Fruit fly (Drosophila melanogaster): ENCODE results near the gene AP-1gamma.
A peak's percentile ranks its signal among the peaks of the same experiment; 100 is the strongest.

The AP-1gamma gene

dm6 chrX:9134922-9135453 is 26.5 kb downstream of the AP-1gamma start, which contains the start of gene fend (continued):
- no peak for TF ChIP-seq gsb-n (tag; optimal IDR thresholded peaks at IDR 0.05)
- no peak for TF ChIP-seq CG14441 (GFP tag; IDR thresholded peaks at IDR 0.05)
- TF ChIP-seq Aef1 (GFP tag; IDR thresholded peaks at IDR 0.05) = peak; percentile 33; the same call in 2 of the 3 replicates
- TF ChIP-seq CG3065 (GFP tag; optimal IDR thresholded peaks at IDR 0.05) = no peak
- TF ChIP-seq ara (GFP tag; IDR thresholded peaks at IDR 0.05) = no peak
- peak; percentile 28; the same call in 1 of the 2 replicates for TF ChIP-seq CG32532 (GFP tag; IDR thresholded peaks at IDR 0.05)
- no peak for TF ChIP-seq CG5953 (GFP tag; IDR thresholded peaks at IDR 0.05)
- no peak for TF ChIP-seq jing (GFP tag; optimal IDR thresholded peaks at IDR 0.05)
- TF ChIP-seq Ada2b (GFP tag; IDR thresholded peaks at IDR 0.05) = no peak
- TF ChIP-seq ttk (GFP tag; IDR thresholded peaks at IDR 0.05) = no peak
- no peak for TF ChIP-seq CG11085 (GFP tag; IDR thresholded peaks at IDR 0.05)
- peak; percentile 0 for TF ChIP-seq Hand (GFP tag; optimal IDR thresholded peaks at IDR 0.05)
- TF ChIP-seq lmd (GFP tag; IDR thresholded peaks at IDR 0.05) = peak; percentile 29; the same call in 1 of the 2 replicates
- no peak for TF ChIP-seq CG18476 (GFP tag; optimal IDR thresholded peaks at IDR 0.05)
- no peak for TF ChIP-seq sd (tag; optimal IDR thresholded peaks at IDR 0.05)
- TF ChIP-seq Hsf (GFP tag; optimal IDR thresholded peaks at IDR 0.05) = peak; percentile 4
- peak; percentile 11 for TF ChIP-seq CG11723 (GFP tag; optimal IDR thresholded peaks at IDR 0.05)
- TF ChIP-seq zf30C (GFP tag; optimal IDR thresholded peaks at IDR 0.05) = peak; percentile 42
- peak; percentile 10 for TF ChIP-seq unpg (GFP tag; optimal IDR thresholded peaks at IDR 0.05)
- no peak for TF ChIP-seq CG32772 (GFP tag; IDR thresholded peaks at IDR 0.05)
- no peak for TF ChIP-seq CG3995 (GFP tag; optimal IDR thresholded peaks at IDR 0.05)
- TF ChIP-seq esg (GFP tag; conservative IDR thresholded peaks at IDR 0.05) = 0 out of 2 replicates have a peak, but pooled peaks have one; percentile 11
- peak; percentile 6 for TF ChIP-seq Sox102F (GFP tag; optimal IDR thresholded peaks at IDR 0.05)
- TF ChIP-seq HLH4C (GFP tag; IDR thresholded peaks at IDR 0.05; ENCODE audit: partially characterized antibody) = no peak
- peak; percentile 61 for TF ChIP-seq CG17829 (tag; optimal IDR thresholded peaks at IDR 0.05)
- TF ChIP-seq CG15479 (GFP tag; optimal IDR thresholded peaks at IDR 0.05) = peak; percentile 47
- TF ChIP-seq Max (GFP tag; optimal IDR thresholded peaks at IDR 0.05) = peak; percentile 44
- no peak for TF ChIP-seq tup (GFP tag; optimal IDR thresholded peaks at IDR 0.05)
- TF ChIP-seq CG17385 (GFP tag; optimal IDR thresholded peaks at IDR 0.05) = peak; percentile 33
- peak; percentile 19 for TF ChIP-seq CG6854 (GFP tag; optimal IDR thresholded peaks at IDR 0.05)
- TF ChIP-seq slou (GFP tag; optimal IDR thresholded peaks at IDR 0.05) = peak; percentile 13
- peak; percentile 52 for TF ChIP-seq CG30403 (GFP tag; optimal IDR thresholded peaks at IDR 0.05)
- TF ChIP-seq scrt (GFP tag; optimal IDR thresholded peaks at IDR 0.05) = peak; percentile 35
- no peak for TF ChIP-seq fru (optimal IDR thresholded peaks at IDR 0.05)
- TF ChIP-seq CG7963 (GFP tag; IDR thresholded peaks at IDR 0.05; ENCODE audit: partially characterized antibody) = no peak
- no peak for TF ChIP-seq rib (GFP tag; IDR thresholded peaks at IDR 0.05)
- peak; percentile 49 for TF ChIP-seq Sox100B (GFP tag; optimal IDR thresholded peaks at IDR 0.05)
- peak; percentile 98 for TF ChIP-seq Sry-β (GFP tag; optimal IDR thresholded peaks at IDR 0.05)
- peak; percentile 17 for TF ChIP-seq CG1529 (GFP tag; optimal IDR thresholded peaks at IDR 0.05)
- no peak for TF ChIP-seq Oaz (GFP tag; IDR thresholded peaks at IDR 0.05)
- TF ChIP-seq BEAF-32 (GFP tag; optimal IDR thresholded peaks at IDR 0.05) = no peak
- peak; percentile 77 for TF ChIP-seq sens (GFP tag)
- peak; percentile 1 for TF ChIP-seq CG1603 (tag; optimal IDR thresholded peaks at IDR 0.05)
- TF ChIP-seq cas (GFP tag; IDR thresholded peaks at IDR 0.05) = no peak
- TF ChIP-seq tap (tag; optimal IDR thresholded peaks at IDR 0.05) = peak; percentile 45
- TF ChIP-seq phol (tag; optimal IDR thresholded peaks at IDR 0.05) = peak; percentile 46
- no peak for TF ChIP-seq CG4707 (GFP tag; optimal IDR thresholded peaks at IDR 0.05)
- peak; percentile 27; the same call in 1 of the 2 replicates for TF ChIP-seq Rfx (GFP tag; IDR thresholded peaks at IDR 0.05)
- TF ChIP-seq Neu2 (GFP tag; optimal IDR thresholded peaks at IDR 0.05; ENCODE audit: borderline replicate concordance) = no peak
- TF ChIP-seq CG9727 (GFP tag; optimal IDR thresholded peaks at IDR 0.05) = peak; percentile 43
